Worm (Caenorhabditis elegans): Measurements from ENCODE around the gene F14H3.15.
A peak's percentile ranks its signal among the peaks of the same experiment; 100 is the strongest.

Gene F14H3.15

ce11 chrV:16062788-16063187, 2.8 kb upstream of the F14H3.15 start, which contains the start of gene F14H3.14:
TSS of gene F14H3.14 (minus strand) at chrV:16062888.
- TF ChIP-seq snpc-4 (GFP tag; optimal IDR thresholded peaks at IDR 0.05) (no peak), snpc-4 (tag; optimal IDR thresholded peaks at IDR 0.05) (no peak), Y67H2A.10 (GFP tag; conservative IDR thresholded peaks at IDR 0.05) (no peak), efl-1 (GFP tag; optimal IDR thresholded peaks at IDR 0.05) (no peak), mcd-1 (GFP tag; IDR thresholded peaks at IDR 0.05) (no peak), lag-1 (GFP tag; IDR thresholded peaks at IDR 0.05) (no peak), ama-1 (optimal IDR thresholded peaks at IDR 0.05) (no peak), ama-1 (GFP tag; optimal IDR thresholded peaks at IDR 0.05) (no peak), hmg-1.2 (GFP tag; IDR thresholded peaks at IDR 0.05) (no peak), aptf-3 (GFP tag; IDR thresholded peaks at IDR 0.05) (no peak), ceh-79 (tag; optimal IDR thresholded peaks at IDR 0.05) (no peak), die-1 (tag; optimal IDR thresholded peaks at IDR 0.05) (no peak), xnd-1 (tag; optimal IDR thresholded peaks at IDR 0.05) (no peak), madf-3 (GFP tag; IDR thresholded peaks at IDR 0.05) (no peak), unc-130 (GFP tag; optimal IDR thresholded peaks at IDR 0.05) (no peak), C06A6.2 (GFP tag; conservative IDR thresholded peaks at IDR 0.05) (no peak), mes-4 (tag; optimal IDR thresholded peaks at IDR 0.05) (no peak), zim-3 (tag; optimal IDR thresholded peaks at IDR 0.05) (no peak), ceh-58 (GFP tag; IDR thresholded peaks at IDR 0.05) (no peak), hlh-26 (GFP tag; conservative IDR thresholded peaks at IDR 0.05) (no peak), sptf-2 (GFP tag; optimal IDR thresholded peaks at IDR 0.05) (no peak), B0261.1 (tag; optimal IDR thresholded peaks at IDR 0.05) (no peak)

ce11 chrV:16061993-16062392, 2.0 kb upstream of the F14H3.15 start, which contains the start of gene fbxa-100:
TSS of gene fbxa-100 (minus strand) at chrV:16062093.
- TF ChIP-seq B0019.2 (GFP tag; conservative IDR thresholded peaks at IDR 0.05) (no peak), nfya-2 (GFP tag; IDR thresholded peaks at IDR 0.05) (no peak), rcor-1 (GFP tag; IDR thresholded peaks at IDR 0.05) (no peak), ceh-100 (GFP tag; IDR thresholded peaks at IDR 0.05) (no peak), aptf-3 (GFP tag; IDR thresholded peaks at IDR 0.05) (no peak), Y67H2A.10 (GFP tag; conservative IDR thresholded peaks at IDR 0.05) (no peak)

- TF ChIP-seq fkh-3 (tag; optimal IDR thresholded peaks at IDR 0.05), result no peak
- no peak for TF ChIP-seq rec-8 (tag; optimal IDR thresholded peaks at IDR 0.05)
- peak; percentile 69 for TF ChIP-seq dpl-1 (GFP tag; optimal IDR thresholded peaks at IDR 0.05)
- peak; percentile 44 for TF ChIP-seq xnd-1 (tag; optimal IDR thresholded peaks at IDR 0.05)
- no peak for TF ChIP-seq ama-1 (optimal IDR thresholded peaks at IDR 0.05)
- TF ChIP-seq ama-1 (GFP tag; optimal IDR thresholded peaks at IDR 0.05), result no peak
- TF ChIP-seq D2030.7 (GFP tag; IDR thresholded peaks at IDR 0.05), result peak; percentile 20; the same call in 1 of the 2 replicates
- TF ChIP-seq attf-3 (GFP tag; conservative IDR thresholded peaks at IDR 0.05), result no peak
- no peak for TF ChIP-seq F22D6.2 (tag; optimal IDR thresholded peaks at IDR 0.05)
- no peak for TF ChIP-seq athp-1 (tag; optimal IDR thresholded peaks at IDR 0.05)
- TF ChIP-seq F55B11.4 (tag; optimal IDR thresholded peaks at IDR 0.05; ENCODE audit: borderline replicate concordance, insufficient read depth), result no peak
- no peak for TF ChIP-seq B0019.2 (GFP tag; conservative IDR thresholded peaks at IDR 0.05)
- TF ChIP-seq efl-1 (GFP tag; optimal IDR thresholded peaks at IDR 0.05), result peak; percentile 86
- TF ChIP-seq madf-8 (GFP tag; conservative IDR thresholded peaks at IDR 0.05), result peak; percentile 75
- TF ChIP-seq lir-1 (GFP tag; conservative IDR thresholded peaks at IDR 0.05), result no peak
- TF ChIP-seq tlf-1 (GFP tag; optimal IDR thresholded peaks at IDR 0.05), result no peak
- no peak for TF ChIP-seq madf-3 (GFP tag; IDR thresholded peaks at IDR 0.05)
- TF ChIP-seq ets-4 (GFP tag; optimal IDR thresholded peaks at IDR 0.05), result no peak
- TF ChIP-seq F49E8.2 (tag; optimal IDR thresholded peaks at IDR 0.05; ENCODE audit: insufficient read depth), result no peak
- TF ChIP-seq madf-6 (GFP tag; IDR thresholded peaks at IDR 0.05), result peak; percentile 86
Measured at ce11 chrV:16058872-16059271, 1.2 kb downstream of the F14H3.15 start, which contains the start of gene F14H3.6. TSS of gene F14H3.6 (minus strand) at chrV:16058893.
